Worm (Caenorhabditis elegans): ENCODE measurements around the gene pqn-92.

The pqn-92 gene

ce11 chrIII:12273598-12274090 lies 33.9 kb upstream of the pqn-92 start, which contains the start of the genes Y75B8A.24 and Y75B8A.25 (continued):
- TF ChIP-seq syd-9 (tag; optimal IDR thresholded peaks at IDR 0.05) (no peak), ceh-2 (tag; optimal IDR thresholded peaks at IDR 0.05) (peak; percentile 71), ceh-9 (tag; optimal IDR thresholded peaks at IDR 0.05) (no peak), T23F11.4 (GFP tag; optimal IDR thresholded peaks at IDR 0.05) (no peak), mec-3 (tag; optimal IDR thresholded peaks at IDR 0.05; ENCODE audit: borderline replicate concordance) (peak; percentile 10), nfya-1 (tag; optimal IDR thresholded peaks at IDR 0.05) (peak; percentile 42)

ce11 chrIII:12278766-12279165 lies 28.8 kb upstream of the pqn-92 start:
- TF ChIP-seq K09A11.1 (tag; optimal IDR thresholded peaks at IDR 0.05; ENCODE audit: insufficient read depth) (no peak), hlh-6 (tag; optimal IDR thresholded peaks at IDR 0.05) (no peak), nfya-1 (tag; optimal IDR thresholded peaks at IDR 0.05) (no peak), rnt-1 (tag; optimal IDR thresholded peaks at IDR 0.05) (no peak), syd-9 (tag; optimal IDR thresholded peaks at IDR 0.05) (no peak), ceh-19 (GFP tag; optimal IDR thresholded peaks at IDR 0.05) (no peak), ceh-18 (tag; optimal IDR thresholded peaks at IDR 0.05) (no peak), tbx-2 (tag; optimal IDR thresholded peaks at IDR 0.05) (no peak), pha-2 (tag; optimal IDR thresholded peaks at IDR 0.05) (no peak), eyg-1 (tag; optimal IDR thresholded peaks at IDR 0.05) (no peak), pros-1 (tag; optimal IDR thresholded peaks at IDR 0.05) (no peak)

ce11 chrIII:12284157-12284556 lies 23.4 kb upstream of the pqn-92 start:
- TF ChIP-seq ceh-19 (GFP tag; optimal IDR thresholded peaks at IDR 0.05): no peak
- no peak for TF ChIP-seq elt-2 (tag; optimal IDR thresholded peaks at IDR 0.05)
- TF ChIP-seq C08G9.2 (tag; optimal IDR thresholded peaks at IDR 0.05): no peak
- no peak for TF ChIP-seq zip-5 (tag; optimal IDR thresholded peaks at IDR 0.05)
- TF ChIP-seq npax-4 (tag; optimal IDR thresholded peaks at IDR 0.05): no peak
- TF ChIP-seq lin-11 (tag; optimal IDR thresholded peaks at IDR 0.05): no peak
- TF ChIP-seq ceh-45 (GFP tag; IDR thresholded peaks at IDR 0.05): no peak
- no peak for TF ChIP-seq unc-55 (GFP tag; optimal IDR thresholded peaks at IDR 0.05)
- no peak for TF ChIP-seq sox-4 (tag; optimal IDR thresholded peaks at IDR 0.05)
- TF ChIP-seq hlh-30 (tag; optimal IDR thresholded peaks at IDR 0.05; ENCODE audit: insufficient read depth): no peak
- no peak for TF ChIP-seq ets-4 (tag; optimal IDR thresholded peaks at IDR 0.05)
- TF ChIP-seq ceh-9 (tag; optimal IDR thresholded peaks at IDR 0.05): no peak

- TF ChIP-seq dmd-4 (tag; optimal IDR thresholded peaks at IDR 0.05; ENCODE audit: borderline replicate concordance) (no peak), nhr-11 (tag; optimal IDR thresholded peaks at IDR 0.05) (no peak), dve-1 (tag; optimal IDR thresholded peaks at IDR 0.05) (no peak), ceh-45 (GFP tag; IDR thresholded peaks at IDR 0.05) (no peak), pag-3 (tag; optimal IDR thresholded peaks at IDR 0.05; ENCODE audit: borderline replicate concordance) (no peak), odd-2 (tag; optimal IDR thresholded peaks at IDR 0.05) (no peak), zip-5 (tag; optimal IDR thresholded peaks at IDR 0.05) (no peak), unc-55 (GFP tag; optimal IDR thresholded peaks at IDR 0.05) (no peak), sox-2 (GFP tag; IDR thresholded peaks at IDR 0.05) (no peak), fax-1 (tag; optimal IDR thresholded peaks at IDR 0.05) (no peak)
Observed at ce11 chrIII:12292465-12292864, 15.1 kb upstream of the pqn-92 start.

ce11 chrIII:12297303-12297702 lies 10.3 kb upstream of the pqn-92 start:
- TF ChIP-seq ceh-19 (GFP tag; optimal IDR thresholded peaks at IDR 0.05) (no peak), hlh-15 (tag; optimal IDR thresholded peaks at IDR 0.05) (no peak), T23F11.4 (GFP tag; optimal IDR thresholded peaks at IDR 0.05) (no peak), gmeb-2 (tag; optimal IDR thresholded peaks at IDR 0.05) (no peak), ceh-45 (GFP tag; IDR thresholded peaks at IDR 0.05) (no peak), ceh-18 (tag; optimal IDR thresholded peaks at IDR 0.05) (no peak), ceh-48 (tag; optimal IDR thresholded peaks at IDR 0.05) (no peak), ttx-3 (tag; optimal IDR thresholded peaks at IDR 0.05) (no peak), hlh-6 (tag; optimal IDR thresholded peaks at IDR 0.05) (no peak), ceh-22 (tag; optimal IDR thresholded peaks at IDR 0.05) (no peak), ceh-2 (tag; optimal IDR thresholded peaks at IDR 0.05) (no peak), madf-2 (tag; optimal IDR thresholded peaks at IDR 0.05) (no peak), ref-2 (tag; optimal IDR thresholded peaks at IDR 0.05) (no peak), hlh-13 (GFP tag; optimal IDR thresholded peaks at IDR 0.05) (no peak), pha-4 (tag; optimal IDR thresholded peaks at IDR 0.05) (no peak), eyg-1 (tag; optimal IDR thresholded peaks at IDR 0.05) (no peak)

Measured in whole organism, late embryonic.